Fruit fly (Drosophila melanogaster): ENCODE measurements around the gene Pvr.

- no peak for TF ChIP-seq CG8478 (optimal IDR thresholded peaks at IDR 0.05)
- TF ChIP-seq CTCF (optimal IDR thresholded peaks at IDR 0.05), result no peak
Observed at dm6 chr2L:8202569-8202968, 37.1 kb downstream of the Pvr start.
